Worm (Caenorhabditis elegans): ENCODE results near the gene col-155.
"Not testable (repeated sequence)": the region's sequence is repeated elsewhere in the genome, so short reads cannot be mapped to it uniquely, and the experiment has no call there.

Gene col-155

ce11 chrV:11402610-11403009 lies 12.9 kb upstream of the col-155 start, which contains the start of gene nas-19:
Gene nas-19 (minus strand): TSS chrV:11402710.
- TF ChIP-seq ham-2 (GFP tag; optimal IDR thresholded peaks at IDR 0.05) (no peak), pha-4 (tag; optimal IDR thresholded peaks at IDR 0.05) (no peak), sem-2 (GFP tag; optimal IDR thresholded peaks at IDR 0.05) (no peak), M03D4.4 (tag; optimal IDR thresholded peaks at IDR 0.05) (no peak), nhr-237 (tag; optimal IDR thresholded peaks at IDR 0.05) (no peak), blmp-1 (tag; optimal IDR thresholded peaks at IDR 0.05) (no peak), lsy-2 (tag; optimal IDR thresholded peaks at IDR 0.05) (no peak), nhr-2 (tag; optimal IDR thresholded peaks at IDR 0.05) (no peak), ceh-83 (GFP tag; optimal IDR thresholded peaks at IDR 0.05) (no peak), unc-39 (tag; optimal IDR thresholded peaks at IDR 0.05) (no peak), nhr-76 (tag; optimal IDR thresholded peaks at IDR 0.05) (no peak), mep-1 (tag; optimal IDR thresholded peaks at IDR 0.05) (no peak), drap-1 (GFP tag; optimal IDR thresholded peaks at IDR 0.05) (no peak), lin-32 (GFP tag; optimal IDR thresholded peaks at IDR 0.05) (no peak), snpc-4 (tag; optimal IDR thresholded peaks at IDR 0.05) (no peak), unc-120 (tag; optimal IDR thresholded peaks at IDR 0.05; ENCODE audit: poor library complexity, severe bottlenecking) (no peak), sptf-1 (tag; optimal IDR thresholded peaks at IDR 0.05) (no peak), nhr-28 (tag; optimal IDR thresholded peaks at IDR 0.05) (no peak), nhr-12 (tag; optimal IDR thresholded peaks at IDR 0.05) (no peak), ces-1 (GFP tag; optimal IDR thresholded peaks at IDR 0.05) (no peak)

- TF ChIP-seq elt-1 (tag; optimal IDR thresholded peaks at IDR 0.05; ENCODE audit: borderline replicate concordance, insufficient read depth) (no peak), ceh-83 (GFP tag; optimal IDR thresholded peaks at IDR 0.05) (no peak), pha-4 (tag; optimal IDR thresholded peaks at IDR 0.05) (no peak), blmp-1 (tag; optimal IDR thresholded peaks at IDR 0.05) (no peak), ces-1 (GFP tag; optimal IDR thresholded peaks at IDR 0.05) (no peak), ceh-43 (GFP tag; optimal IDR thresholded peaks at IDR 0.05) (no peak), nhr-28 (tag; optimal IDR thresholded peaks at IDR 0.05) (no peak), lsy-2 (tag; optimal IDR thresholded peaks at IDR 0.05) (no peak), tbx-8 (GFP tag; optimal IDR thresholded peaks at IDR 0.05) (no peak), flh-1 (GFP tag; optimal IDR thresholded peaks at IDR 0.05) (no peak), mep-1 (tag; optimal IDR thresholded peaks at IDR 0.05) (no peak), cnd-1 (tag; optimal IDR thresholded peaks at IDR 0.05) (no peak)
Measured at ce11 chrV:11398616-11399015, 8.9 kb upstream of the col-155 start, which contains the start of gene nas-17. Gene nas-17 (plus strand): TSS chrV:11398916.

- not testable (repeated sequence) for TF ChIP-seq unc-39, ztf-11, ceh-39 (tag; optimal IDR thresholded peaks at IDR 0.05)
Measured at ce11 chrV:11396134-11396533, 6.5 kb upstream of the col-155 start, which contains the start of gene nas-18. Gene nas-18 (plus strand): TSS chrV:11396434.

- not testable (repeated sequence) for TF ChIP-seq cnd-1, nhr-237, hlh-1 (tag; optimal IDR thresholded peaks at IDR 0.05)
Measured at ce11 chrV:11395024-11395423, 5.3 kb upstream of the col-155 start, which contains the start of gene K03B8.4. Gene K03B8.4 (minus strand): TSS chrV:11395124.

- TF ChIP-seq ceh-43 (GFP tag; optimal IDR thresholded peaks at IDR 0.05) (no peak), snpc-4 (tag; optimal IDR thresholded peaks at IDR 0.05) (no peak), cnd-1 (tag; optimal IDR thresholded peaks at IDR 0.05) (no peak), lin-32 (GFP tag; optimal IDR thresholded peaks at IDR 0.05) (no peak), ztf-11 (tag; optimal IDR thresholded peaks at IDR 0.05) (no peak), lin-13 (tag; optimal IDR thresholded peaks at IDR 0.05) (no peak), unc-39 (tag; optimal IDR thresholded peaks at IDR 0.05) (no peak), flh-1 (GFP tag; optimal IDR thresholded peaks at IDR 0.05) (no peak)
Measured at ce11 chrV:11392020-11392419, 2.3 kb upstream of the col-155 start, which contains the start of gene nas-16. Gene nas-16 (plus strand): TSS chrV:11392320.

- TF ChIP-seq drap-1 (GFP tag; optimal IDR thresholded peaks at IDR 0.05) = no peak
- TF ChIP-seq ces-1 (GFP tag; optimal IDR thresholded peaks at IDR 0.05) = no peak
- TF ChIP-seq unc-120 (tag; optimal IDR thresholded peaks at IDR 0.05; ENCODE audit: poor library complexity, severe bottlenecking) = no peak
- TF ChIP-seq ztf-11 (tag; optimal IDR thresholded peaks at IDR 0.05) = no peak
- TF ChIP-seq elt-3 (tag; optimal IDR thresholded peaks at IDR 0.05) = no peak
- no peak for TF ChIP-seq hlh-1 (tag; optimal IDR thresholded peaks at IDR 0.05)
- no peak for TF ChIP-seq nhr-12 (tag; optimal IDR thresholded peaks at IDR 0.05)
- no peak for TF ChIP-seq tbx-8 (GFP tag; optimal IDR thresholded peaks at IDR 0.05)
- TF ChIP-seq ceh-43 (GFP tag; optimal IDR thresholded peaks at IDR 0.05) = no peak
- no peak for TF ChIP-seq blmp-1 (tag; optimal IDR thresholded peaks at IDR 0.05)
- no peak for TF ChIP-seq nhr-237 (tag; optimal IDR thresholded peaks at IDR 0.05)
- no peak for TF ChIP-seq lin-32 (GFP tag; optimal IDR thresholded peaks at IDR 0.05)
- TF ChIP-seq unc-39 (tag; optimal IDR thresholded peaks at IDR 0.05) = no peak
Measured at ce11 chrV:11390394-11390793, 718 bp upstream of the col-155 start, which contains the start of the genes K03B8.11 and K03B8.14. Gene K03B8.11 (minus strand): TSS chrV:11390494. Gene K03B8.14 (plus strand): TSS chrV:11390503.

Data from whole organism, mixed stage, embryonic.